Fruit fly (Drosophila melanogaster) whole organism, embryonic: ENCODE measurements around the gene Cyp12a5.

Experiments
- ATbp ChIP-seq: fragments of 200-800 bp; sonication (Bioruptor generic); optimal IDR thresholded peaks from 2 replicates; lab custom pipeline; 2017; ENCODE audit warnings: missing biosample characterization, mild to moderate bottlenecking, missing genetic modification characterization, missing genetic modification reagents
- Bgb ChIP-seq: fragments of 200-800 bp; sonication (Bioruptor generic); IDR thresholded peaks from 2 replicates; pipeline ENCODE4 v1.3.6; 2022; ENCODE audit warnings: missing biosample characterization, missing genetic modification characterization; ENCODE audit not compliant: partially characterized antibody
- CG10321 ChIP-seq: fragments of 200-800 bp; sonication (Bioruptor generic); IDR thresholded peaks from 2 replicates; pipeline ENCODE4 v1.3.6; 2022; ENCODE audit warnings: missing biosample characterization, missing genetic modification characterization
- CG10654 ChIP-seq: fragments of 200-800 bp; sonication (Bioruptor generic); optimal IDR thresholded peaks from 2 replicates; lab custom pipeline; 2016; ENCODE audit warnings: missing biosample characterization, missing genetic modification characterization
- CG11247 ChIP-seq: fragments of 200-800 bp; sonication (Bioruptor generic); IDR thresholded peaks from 2 replicates; pipeline ENCODE4 v1.3.6; 2022; ENCODE audit warnings: missing biosample characterization, missing genetic modification characterization
- CG15601 ChIP-seq: fragments of 200-800 bp; sonication (Bioruptor generic); optimal IDR thresholded peaks from 3 replicates; lab custom pipeline; 2019; ENCODE audit warnings: missing biosample characterization, mild to moderate bottlenecking, missing genetic modification characterization, moderate library complexity
- CG15696 ChIP-seq: fragments of 200-800 bp; sonication (Bioruptor generic); optimal IDR thresholded peaks from 2 replicates; lab custom pipeline; 2019; ENCODE audit warnings: missing biosample characterization, mild to moderate bottlenecking, missing genetic modification characterization, moderate library complexity
- CG1602 ChIP-seq: fragments of 200-800 bp; sonication (Bioruptor generic); optimal IDR thresholded peaks from 3 replicates; lab custom pipeline; 2016; ENCODE audit warnings: missing biosample characterization, missing genetic modification characterization
- CG17359 ChIP-seq: fragments of 200-800 bp; sonication (Bioruptor generic); optimal IDR thresholded peaks from 3 replicates; lab custom pipeline; 2018; ENCODE audit warnings: missing biosample characterization, mild to moderate bottlenecking, missing genetic modification characterization, moderate library complexity
- CG17612 ChIP-seq: fragments of 200-800 bp; sonication (Bioruptor generic); IDR thresholded peaks from 2 replicates; pipeline ENCODE4 v1.3.6; 2022; ENCODE audit warnings: missing biosample characterization, missing genetic modification characterization
- CG17802 ChIP-seq: fragments of 200-800 bp; sonication (Bioruptor generic); optimal IDR thresholded peaks from 2 replicates; lab custom pipeline; 2018; ENCODE audit warnings: missing biosample characterization, mild to moderate bottlenecking, missing genetic modification characterization, moderate library complexity
- CG18011 ChIP-seq: fragments of 200-800 bp; sonication (Bioruptor generic); optimal IDR thresholded peaks from 2 replicates; lab custom pipeline; 2017; ENCODE audit warnings: missing biosample characterization, missing genetic modification characterization, mild to moderate bottlenecking, moderate library complexity, missing genotype
- CG1832 ChIP-seq: fragments of 200-800 bp; sonication (Bioruptor generic); optimal IDR thresholded peaks from 2 replicates; lab custom pipeline; 2017; ENCODE audit warnings: missing biosample characterization, mild to moderate bottlenecking, missing genetic modification characterization, inconsistent platforms
- CG18764 ChIP-seq: fragments of 200-800 bp; sonication (Bioruptor generic); optimal IDR thresholded peaks from 3 replicates; lab custom pipeline; 2016; ENCODE audit warnings: missing biosample characterization, missing genetic modification characterization
- CG30431 ChIP-seq: fragments of 200-800 bp; sonication (Bioruptor generic); optimal IDR thresholded peaks from 2 replicates; lab custom pipeline; 2017; ENCODE audit warnings: missing biosample characterization, missing genetic modification characterization
- CG31365 ChIP-seq: fragments of 200-800 bp; sonication (Bioruptor generic); optimal IDR thresholded peaks from 2 replicates; lab custom pipeline; 2018; ENCODE audit warnings: missing biosample characterization, mild to moderate bottlenecking, missing genetic modification characterization
- CG31388 ChIP-seq: fragments of 200-800 bp; sonication (Bioruptor generic); optimal IDR thresholded peaks from 2 replicates; lab custom pipeline; 2016; ENCODE audit warnings: missing biosample characterization, missing genetic modification characterization
- CG32772 ChIP-seq: fragments of 200-800 bp; sonication (Bioruptor generic); IDR thresholded peaks from 2 replicates; pipeline ENCODE4 v1.3.6; 2022; ENCODE audit warnings: missing biosample characterization, missing genetic modification characterization
- CG3838 ChIP-seq: fragments of 200-800 bp; sonication (Bioruptor generic); optimal IDR thresholded peaks from 3 replicates; lab custom pipeline; 2016; ENCODE audit warnings: missing biosample characterization, missing genetic modification characterization
- CG43689 ChIP-seq: fragments of 200-800 bp; sonication (Bioruptor generic); IDR thresholded peaks from 2 replicates; pipeline ENCODE4 v1.3.6; 2022; ENCODE audit warnings: missing biosample characterization, missing genetic modification characterization
- CG6854 ChIP-seq: fragments of 200-800 bp; sonication (Bioruptor generic); optimal IDR thresholded peaks from 3 replicates; lab custom pipeline; 2017; ENCODE audit warnings: missing biosample characterization, mild to moderate bottlenecking, missing genetic modification characterization
- CG8281 ChIP-seq: fragments of 200-800 bp; sonication (Bioruptor generic); optimal IDR thresholded peaks from 2 replicates; lab custom pipeline; 2018; ENCODE audit warnings: missing biosample characterization, mild to moderate bottlenecking, missing genetic modification characterization, moderate library complexity
- CG9437 ChIP-seq: fragments of 200-800 bp; sonication (Bioruptor generic); optimal IDR thresholded peaks from 2 replicates; lab custom pipeline; 2018; ENCODE audit warnings: missing biosample characterization, mild to moderate bottlenecking, missing genetic modification characterization
- CG9876 ChIP-seq: fragments of 200-800 bp; sonication (Bioruptor generic); optimal IDR thresholded peaks from 2 replicates; lab custom pipeline; 2016; ENCODE audit warnings: missing biosample characterization, missing genetic modification characterization
- Chrac-16 ChIP-seq: fragments of 200-800 bp; sonication (Bioruptor generic); optimal IDR thresholded peaks from 3 replicates; lab custom pipeline; 2016; ENCODE audit warnings: missing biosample characterization, missing genetic modification characterization
- D ChIP-seq, 2 experiments: fragments of 200-800 bp in 1 of 2; fragments of >200 bp in 1 of 2; sonication (Bioruptor generic) in 1 of 2; optimal IDR thresholded peaks; 2 replicates in 1 of 2; 3 replicates in 1 of 2; lab custom pipeline; 2017; ENCODE audit warnings: mild to moderate bottlenecking in 1 of 2, missing biosample characterization in 1 of 2, missing genetic modification characterization in 1 of 2, missing genetic modification reagents in 1 of 2
- D19A ChIP-seq: fragments of 200-800 bp; optimal IDR thresholded peaks from 3 replicates; lab custom pipeline; 2019; ENCODE audit warnings: missing biosample characterization, mild to moderate bottlenecking, missing genetic modification characterization, moderate library complexity
- Doc3 ChIP-seq: fragments of 200-800 bp; sonication (Bioruptor generic); IDR thresholded peaks from 3 replicates; pipeline ENCODE4 v1.3.6; 2022; ENCODE audit warnings: missing biosample characterization, missing genetic modification characterization; ENCODE audit not compliant: partially characterized antibody
- Dref ChIP-seq: fragments of 200-800 bp; sonication (Bioruptor generic); IDR thresholded peaks from 2 replicates; pipeline ENCODE4 v1.3.6; 2022; ENCODE audit warnings: missing biosample characterization, missing genetic modification characterization
- E2f1 ChIP-seq: fragments of 200-800 bp; sonication (Bioruptor generic); IDR thresholded peaks from 2 replicates; pipeline ENCODE4 v1.3.6; 2022; ENCODE audit warnings: missing biosample characterization, missing genetic modification characterization
- E2f2 ChIP-seq: fragments of 200-800 bp; sonication (Bioruptor generic); IDR thresholded peaks from 2 replicates; pipeline ENCODE4 v1.3.6; 2022; ENCODE audit warnings: missing biosample characterization, missing genetic modification characterization
- Eip74EF ChIP-seq, 2 experiments: fragments of 200-800 bp in 1 of 2; fragments of >200 bp in 1 of 2; sonication (Bioruptor generic) in 1 of 2; optimal IDR thresholded peaks; 2 replicates each; lab custom pipeline; 2017 to 2019; ENCODE audit warnings: missing biosample characterization in 2 of 2, missing genetic modification characterization in 2 of 2, mild to moderate bottlenecking in 1 of 2, moderate library complexity in 1 of 2
- Hey ChIP-seq: fragments of 200-800 bp; sonication (Bioruptor generic); optimal IDR thresholded peaks from 3 replicates; lab custom pipeline; 2018; ENCODE audit warnings: missing biosample characterization, mild to moderate bottlenecking, missing genetic modification characterization
- Neu2 ChIP-seq: fragments of 200-800 bp; sonication (Bioruptor generic); optimal IDR thresholded peaks from 3 replicates; lab custom pipeline; 2016; ENCODE audit warnings: missing biosample characterization, missing genetic modification characterization, borderline replicate concordance
- Spps ChIP-seq: fragments of 200-800 bp; sonication (Bioruptor generic); optimal IDR thresholded peaks from 2 replicates; lab custom pipeline; 2018; ENCODE audit warnings: missing biosample characterization, mild to moderate bottlenecking, missing genetic modification characterization
- Trl ChIP-seq, 3 experiments: fragments of >200 bp in 2 of 3; fragments of 200-800 bp in 1 of 3; sonication (Bioruptor generic) in 1 of 3; optimal IDR thresholded peaks; 2 replicates in 1 of 3; 3 replicates in 2 of 3; lab custom pipeline; 2016 to 2017; ENCODE audit warnings: missing biosample characterization in 1 of 3, missing genetic modification characterization in 1 of 3
- ab ChIP-seq: fragments of 200-800 bp; sonication (Bioruptor generic); optimal IDR thresholded peaks from 2 replicates; lab custom pipeline; 2016; ENCODE audit warnings: missing biosample characterization, missing genetic modification characterization
- abd-A ChIP-seq: fragments of 200-800 bp; sonication (Bioruptor generic); optimal IDR thresholded peaks from 3 replicates; lab custom pipeline; 2019; ENCODE audit warnings: missing biosample characterization, mild to moderate bottlenecking, missing genetic modification characterization, moderate library complexity
- cad ChIP-seq: fragments of >200 bp; optimal IDR thresholded peaks from 2 replicates; lab custom pipeline; 2017; ENCODE audit warnings: missing biosample characterization, missing genetic modification characterization
- crc ChIP-seq: fragments of 200-800 bp; sonication (Bioruptor generic); optimal IDR thresholded peaks from 2 replicates; lab custom pipeline; 2016; ENCODE audit warnings: missing biosample characterization, missing genetic modification characterization
- eve ChIP-seq, 2 experiments: fragments of >200 bp; optimal IDR thresholded peaks; 2 replicates each; lab custom pipeline; 2017; ENCODE audit warnings: missing biosample characterization in 2 of 2, missing genetic modification characterization in 2 of 2
- exex ChIP-seq: fragments of 200-800 bp; sonication (Bioruptor generic); optimal IDR thresholded peaks from 4 replicates; lab custom pipeline; 2018; ENCODE audit warnings: missing biosample characterization, mild to moderate bottlenecking, missing genetic modification characterization, moderate library complexity
- h ChIP-seq: fragments of >200 bp; optimal IDR thresholded peaks from 2 replicates; lab custom pipeline; 2017
- ind ChIP-seq: fragments of 200-800 bp; sonication (Bioruptor generic); optimal IDR thresholded peaks from 3 replicates; lab custom pipeline; 2016; ENCODE audit warnings: missing biosample characterization, missing genetic modification characterization
- mam ChIP-seq: fragments of 200-800 bp; sonication (Bioruptor generic); optimal IDR thresholded peaks from 3 replicates; lab custom pipeline; 2016; ENCODE audit warnings: missing biosample characterization, missing genetic modification characterization
- phol ChIP-seq: fragments of 200-800 bp; sonication (Bioruptor generic); optimal IDR thresholded peaks from 3 replicates; lab custom pipeline; 2018; ENCODE audit warnings: missing biosample characterization, mild to moderate bottlenecking, missing genetic modification characterization, moderate library complexity
- rib ChIP-seq: fragments of 200-800 bp; sonication (Bioruptor generic); IDR thresholded peaks from 2 replicates; pipeline ENCODE4 v1.3.6; 2022; ENCODE audit warnings: missing biosample characterization, missing genetic modification characterization
- sens-2 ChIP-seq: fragments of 200-800 bp; sonication (Bioruptor generic); IDR thresholded peaks from 2 replicates; pipeline ENCODE4 v1.3.6; 2022; ENCODE audit warnings: missing biosample characterization, missing genetic modification characterization
- z ChIP-seq: fragments of 200-800 bp; sonication (Bioruptor generic); IDR thresholded peaks from 3 replicates; pipeline ENCODE4 v1.3.6; 2022; ENCODE audit warnings: missing biosample characterization, missing genetic modification characterization

The Cyp12a5 gene

DNA sequence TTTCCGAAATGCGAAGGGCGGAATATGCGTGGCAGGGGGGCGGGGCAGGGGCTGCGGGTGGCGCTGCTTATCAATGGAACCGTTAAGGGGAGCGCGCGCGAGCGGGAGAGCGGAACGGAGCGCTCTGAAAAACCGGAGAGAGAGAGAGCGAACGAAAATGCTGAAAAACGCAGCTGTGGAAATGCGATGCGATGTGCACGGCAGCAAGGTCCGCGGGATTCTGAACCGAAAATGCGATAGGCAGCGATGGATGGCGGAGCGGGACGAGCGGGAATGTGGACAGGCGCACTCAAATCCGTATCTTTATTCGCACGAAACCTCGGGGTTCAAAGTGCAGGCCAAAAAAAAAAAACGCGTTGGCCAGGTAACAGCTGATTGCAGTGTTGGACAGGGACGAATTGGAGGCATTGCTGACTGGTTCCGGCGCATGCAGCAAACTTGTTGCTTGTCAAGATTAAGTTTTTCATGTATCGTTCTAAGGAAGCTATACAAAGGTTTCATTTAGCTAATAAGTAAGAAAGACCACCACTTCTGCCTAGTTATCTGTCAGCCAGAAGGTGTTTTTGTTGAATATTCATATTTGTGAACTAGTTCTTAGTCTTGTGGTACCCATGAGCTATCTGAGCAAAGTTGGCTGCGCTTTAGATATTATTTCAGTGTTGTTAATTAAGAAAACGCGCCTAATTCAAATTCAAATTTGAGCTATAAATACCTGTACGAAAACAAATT is 15.2 kb downstream of the Cyp12a5 start, which contains the start of gene Ppcs (continued):
- TF ChIP-seq CG1602 (GFP tag; lab: Kevin White, UChicago) (peak; percentile 36), E2f1 (GFP tag; lab: Robert Waterston, UW) (no peak), CG31388 (no peak), CG30431 (GFP tag; lab: Kevin White, UChicago) (peak; percentile 22), D (optimal IDR thresholded peaks at IDR 0.05; lab: Kevin White, UChicago) (no peak), D (GFP tag; optimal IDR thresholded peaks at IDR 0.05; lab: Kevin White, UChicago) (peak; percentile 49), Eip74EF (GFP tag; optimal IDR thresholded peaks at IDR 0.05; lab: Kevin White, UChicago) (no peak), CG10654 (peak; percentile 47), CG17612 (no peak), cad (no peak), CG31365 (peak; percentile 12), CG9437 (peak; percentile 57), z (no peak; the same call in 2 of the 3 replicates), Trl (optimal IDR thresholded peaks at IDR 0.05; lab: Kevin White, UChicago) (peak; percentile 88 to 96), Trl (GFP tag; optimal IDR thresholded peaks at IDR 0.05; lab: Kevin White, UChicago) (peak; percentile 66), Doc3 (no peak), CG32772 (GFP tag; lab: Robert Waterston, UW) (peak; percentile 72), CG18764 (GFP tag; lab: Kevin White, UChicago) (peak; percentile 19), CG17359 (peak; percentile 32), Neu2 (peak; percentile 25), CG9876 (GFP tag; lab: Kevin White, UChicago) (peak; percentile 59), CG3838 (GFP tag; lab: Kevin White, UChicago) (no peak), rib (peak; percentile 64; the same call in 1 of the 2 replicates), h (no peak), CG43689 (no peak), Spps (tag; lab: Kevin White, UChicago) (no peak), ab (GFP tag; lab: Kevin White, UChicago) (no peak), mam (GFP tag; lab: Kevin White, UChicago) (peak; percentile 64), Chrac-16 (peak; percentile 54), CG18011 (GFP tag; lab: Kevin White, UChicago) (peak; percentile 19), Hey (peak; percentile 86), CG10321 (GFP tag; lab: Robert Waterston, UW) (no peak), CG1832 (GFP tag; lab: Kevin White, UChicago) (no peak), exex (tag; lab: Kevin White, UChicago) (peak; percentile 57), Bgb (GFP tag; lab: Robert Waterston, UW) (peak; percentile 57), Dref (no peak), CG11247 (GFP tag; lab: Robert Waterston, UW) (0 out of 2 replicates have a peak, but pooled peaks have one; percentile 27), eve (GFP tag; optimal IDR thresholded peaks at IDR 0.05; lab: Kevin White, UChicago) (no peak), CG15696 (tag; lab: Kevin White, UChicago) (peak; percentile 17), ind (GFP tag; lab: Kevin White, UChicago) (peak; percentile 66), E2f2 (GFP tag; lab: Robert Waterston, UW) (peak; percentile 95), phol (tag; lab: Kevin White, UChicago) (peak; percentile 73), crc (GFP tag; lab: Kevin White, UChicago) (peak; percentile 20), CG17802 (peak; percentile 36), D19A (no peak), ATbp (no peak), CG8281 (peak; percentile 25), CG6854 (GFP tag; lab: Kevin White, UChicago) (peak; percentile 67), sens-2 (GFP tag; lab: Robert Waterston, UW) (no peak), abd-A (tag; lab: Kevin White, UChicago) (peak; percentile 25), CG15601 (peak; percentile 60)
